Fruit fly (Drosophila melanogaster) whole organism, embryonic: ENCODE measurements around the gene CG32195.

ENCODE experiments used
- Ada2b ChIP-seq: fragments of 200-800 bp; sonication (Bioruptor generic); IDR thresholded peaks from 2 replicates; pipeline ENCODE4 v1.3.6; 2022; ENCODE audit warnings: missing biosample characterization, missing genetic modification characterization
- Aef1 ChIP-seq: fragments of 200-800 bp; sonication (Bioruptor generic); IDR thresholded peaks from 3 replicates; pipeline ENCODE4 v1.3.6; 2022; ENCODE audit warnings: missing biosample characterization, missing genetic modification characterization
- B-H2 ChIP-seq: fragments of 200-800 bp; sonication (Bioruptor generic); optimal IDR thresholded peaks from 2 replicates; lab custom pipeline; 2018; ENCODE audit warnings: missing biosample characterization, mild to moderate bottlenecking, missing genetic modification characterization
- CG10274 ChIP-seq: fragments of 200-800 bp; sonication (Bioruptor generic); optimal IDR thresholded peaks from 3 replicates; lab custom pipeline; 2017; ENCODE audit warnings: missing biosample characterization, mild to moderate bottlenecking, missing genetic modification characterization
- CG11723 ChIP-seq: fragments of 200-800 bp; sonication (Bioruptor generic); optimal IDR thresholded peaks from 2 replicates; lab custom pipeline; 2017; ENCODE audit warnings: missing biosample characterization, mild to moderate bottlenecking, missing genetic modification characterization
- CG12659 ChIP-seq: fragments of 200-800 bp; sonication (Bioruptor generic); optimal IDR thresholded peaks from 3 replicates; lab custom pipeline; 2017; ENCODE audit warnings: mild to moderate bottlenecking, missing biosample characterization, missing genetic modification reagents, missing genetic modification characterization
- CG13123 ChIP-seq: fragments of 200-800 bp; sonication (Bioruptor generic); optimal IDR thresholded peaks from 2 replicates; lab custom pipeline; 2016; ENCODE audit warnings: missing biosample characterization, missing genetic modification characterization
- CG15601 ChIP-seq: fragments of 200-800 bp; sonication (Bioruptor generic); optimal IDR thresholded peaks from 3 replicates; lab custom pipeline; 2019; ENCODE audit warnings: missing biosample characterization, mild to moderate bottlenecking, missing genetic modification characterization, moderate library complexity
- CG2120 ChIP-seq: fragments of 200-800 bp; sonication (Bioruptor generic); optimal IDR thresholded peaks from 3 replicates; lab custom pipeline; 2016; ENCODE audit warnings: missing biosample characterization, missing genetic modification characterization
- CG2129 ChIP-seq: fragments of 200-800 bp; sonication (Bioruptor generic); IDR thresholded peaks from 2 replicates; pipeline ENCODE4 v1.3.6; 2022; ENCODE audit warnings: missing biosample characterization, missing genetic modification characterization; ENCODE audit not compliant: partially characterized antibody
- CG32532 ChIP-seq: fragments of 200-800 bp; sonication (Bioruptor generic); IDR thresholded peaks from 2 replicates; pipeline ENCODE4 v1.3.6; 2022; ENCODE audit warnings: missing biosample characterization, missing genetic modification characterization
- CG33213 ChIP-seq: fragments of 200-800 bp; sonication (Bioruptor generic); optimal IDR thresholded peaks from 3 replicates; lab custom pipeline; 2016; ENCODE audit warnings: missing biosample characterization, missing genetic modification characterization
- CG34224 ChIP-seq: fragments of 200-800 bp; sonication (Bioruptor generic); IDR thresholded peaks from 3 replicates; pipeline ENCODE4 v1.3.6; 2022; ENCODE audit warnings: missing biosample characterization, missing genetic modification characterization; ENCODE audit not compliant: partially characterized antibody
- CG34422 ChIP-seq: fragments of 200-800 bp; sonication (Bioruptor generic); IDR thresholded peaks from 3 replicates; pipeline ENCODE4 v1.3.6; 2022; ENCODE audit warnings: missing biosample characterization, missing genetic modification characterization
- CG7987 ChIP-seq: fragments of 200-800 bp; sonication (Bioruptor generic); optimal IDR thresholded peaks from 2 replicates; lab custom pipeline; 2018; ENCODE audit warnings: missing biosample characterization, mild to moderate bottlenecking, missing genetic modification characterization, moderate library complexity
- CG9215 ChIP-seq: fragments of 200-800 bp; sonication (Bioruptor generic); IDR thresholded peaks from 2 replicates; pipeline ENCODE4 v1.3.6; 2022; ENCODE audit warnings: missing biosample characterization, missing genetic modification characterization
- CG9609 ChIP-seq: fragments of 200-800 bp; sonication (Bioruptor generic); optimal IDR thresholded peaks from 3 replicates; lab custom pipeline; 2016; ENCODE audit warnings: missing biosample characterization, missing genetic modification characterization
- Doc2 ChIP-seq: fragments of 200-800 bp; sonication (Bioruptor generic); IDR thresholded peaks from 2 replicates; pipeline ENCODE4 v1.3.6; 2022; ENCODE audit warnings: missing biosample characterization, missing genetic modification characterization
- Gsc ChIP-seq: fragments of 200-800 bp; sonication (Bioruptor generic); IDR thresholded peaks from 2 replicates; pipeline ENCODE4 v1.3.6; 2022; ENCODE audit warnings: missing biosample characterization, missing genetic modification characterization
- HLHmδ ChIP-seq: fragments of 200-800 bp; sonication (Bioruptor generic); optimal IDR thresholded peaks from 2 replicates; lab custom pipeline; 2018; ENCODE audit warnings: missing biosample characterization, mild to moderate bottlenecking, missing genetic modification characterization, moderate library complexity
- HmgD ChIP-seq: fragments of 200-800 bp; sonication (Bioruptor generic); optimal IDR thresholded peaks from 3 replicates; lab custom pipeline; 2016; ENCODE audit warnings: missing biosample characterization, missing genetic modification characterization
- NfI ChIP-seq: fragments of 200-800 bp; sonication (Bioruptor generic); optimal IDR thresholded peaks from 3 replicates; lab custom pipeline; 2018; ENCODE audit warnings: missing biosample characterization, mild to moderate bottlenecking, missing genetic modification characterization, moderate library complexity
- Ravus ChIP-seq: fragments of 200-800 bp; sonication (Bioruptor generic); IDR thresholded peaks from 2 replicates; pipeline ENCODE4 v1.3.6; 2022; ENCODE audit warnings: missing biosample characterization, missing genetic modification characterization
- Six4 ChIP-seq: fragments of 200-800 bp; sonication (Bioruptor generic); optimal IDR thresholded peaks from 2 replicates; lab custom pipeline; 2016; ENCODE audit warnings: missing biosample characterization, missing genetic modification characterization
- Usf ChIP-seq: fragments of 200-800 bp; sonication (Bioruptor generic); optimal IDR thresholded peaks from 2 replicates; lab custom pipeline; 2017; ENCODE audit warnings: missing genotype, missing biosample characterization, missing genetic modification characterization
- abd-A ChIP-seq: fragments of 200-800 bp; sonication (Bioruptor generic); optimal IDR thresholded peaks from 3 replicates; lab custom pipeline; 2019; ENCODE audit warnings: missing biosample characterization, mild to moderate bottlenecking, missing genetic modification characterization, moderate library complexity
- ac ChIP-seq: fragments of 200-800 bp; sonication (Bioruptor generic); optimal IDR thresholded peaks from 3 replicates; lab custom pipeline; 2017; ENCODE audit warnings: missing biosample characterization, mild to moderate bottlenecking, missing genetic modification characterization
- amos ChIP-seq: fragments of 200-800 bp; sonication (Bioruptor generic); IDR thresholded peaks from 2 replicates; pipeline ENCODE4 v1.3.6; 2022; ENCODE audit warnings: missing biosample characterization, missing genetic modification characterization; ENCODE audit not compliant: partially characterized antibody
- bcd ChIP-seq: fragments of 200-800 bp; sonication (Bioruptor generic); optimal IDR thresholded peaks from 2 replicates; lab custom pipeline; 2017; ENCODE audit warnings: missing biosample characterization, mild to moderate bottlenecking, missing genetic modification characterization
- br ChIP-seq: fragments of >200 bp; optimal IDR thresholded peaks from 2 replicates; lab custom pipeline; 2017
- cad ChIP-seq: fragments of >200 bp; optimal IDR thresholded peaks from 2 replicates; lab custom pipeline; 2017; ENCODE audit warnings: missing biosample characterization, missing genetic modification characterization
- cas ChIP-seq: fragments of 200-800 bp; sonication (Bioruptor generic); IDR thresholded peaks from 2 replicates; pipeline ENCODE4 v1.3.6; 2022; ENCODE audit warnings: missing biosample characterization, missing genetic modification characterization
- emc ChIP-seq: fragments of 200-800 bp; sonication (Bioruptor generic); optimal IDR thresholded peaks from 2 replicates; lab custom pipeline; 2016; ENCODE audit warnings: missing biosample characterization, missing genetic modification characterization
- fd3F ChIP-seq: fragments of 200-800 bp; sonication (Bioruptor generic); optimal IDR thresholded peaks from 2 replicates; lab custom pipeline; 2018; ENCODE audit warnings: missing biosample characterization, mild to moderate bottlenecking, missing genetic modification characterization, moderate library complexity
- fd96Cb ChIP-seq: fragments of 200-800 bp; sonication (Bioruptor generic); optimal IDR thresholded peaks from 2 replicates; lab custom pipeline; 2018; ENCODE audit warnings: missing biosample characterization, mild to moderate bottlenecking, missing genetic modification characterization, moderate library complexity
- gfzf ChIP-seq: fragments of 200-800 bp; sonication (Bioruptor generic); optimal IDR thresholded peaks from 2 replicates; lab custom pipeline; 2016; ENCODE audit warnings: missing biosample characterization, mild to moderate bottlenecking, missing genetic modification characterization, moderate library complexity
- gsb-n ChIP-seq: fragments of 200-800 bp; sonication (Bioruptor generic); optimal IDR thresholded peaks from 3 replicates; lab custom pipeline; 2018; ENCODE audit warnings: missing biosample characterization, mild to moderate bottlenecking, missing genetic modification characterization
- hkb ChIP-seq, 2 experiments: fragments of 200-800 bp in 1 of 2; fragments of >200 bp in 1 of 2; sonication (Bioruptor generic) in 1 of 2; IDR thresholded peaks in 1 of 2; optimal IDR thresholded peaks in 1 of 2; 2 replicates each; pipeline versions ENCODE4 v1.3.6 to Lab custom; 2017 to 2022; ENCODE audit warnings: missing biosample characterization in 1 of 2, missing genetic modification characterization in 1 of 2
- knrl ChIP-seq: fragments of 200-800 bp; sonication (Bioruptor generic); IDR thresholded peaks from 3 replicates; pipeline ENCODE4 v1.3.6; 2022; ENCODE audit warnings: missing biosample characterization, missing genetic modification characterization; ENCODE audit not compliant: partially characterized antibody
- odd ChIP-seq: fragments of 200-800 bp; sonication (Bioruptor generic); optimal IDR thresholded peaks from 2 replicates; lab custom pipeline; 2017; ENCODE audit warnings: missing biosample characterization, mild to moderate bottlenecking, missing genetic modification characterization
- peb ChIP-seq: fragments of 200-800 bp; sonication (Bioruptor generic); IDR thresholded peaks from 2 replicates; pipeline ENCODE4 v1.3.6; 2022; ENCODE audit warnings: missing biosample characterization, missing genetic modification characterization
- pho ChIP-seq: fragments of 200-800 bp; sonication (Bioruptor generic); optimal IDR thresholded peaks from 2 replicates; lab custom pipeline; 2016; ENCODE audit warnings: missing biosample characterization, missing genetic modification characterization
- pnt ChIP-seq: fragments of 200-800 bp; sonication (Bioruptor generic); optimal IDR thresholded peaks from 3 replicates; lab custom pipeline; 2016; ENCODE audit warnings: missing biosample characterization, missing genetic modification characterization
- sna ChIP-seq: fragments of 200-800 bp; sonication (Bioruptor generic); IDR thresholded peaks from 2 replicates; pipeline ENCODE4 v1.3.6; 2022; ENCODE audit warnings: missing biosample characterization, missing genetic modification characterization; ENCODE audit not compliant: partially characterized antibody
- sob ChIP-seq: fragments of 200-800 bp; sonication (Bioruptor generic); IDR thresholded peaks from 2 replicates; pipeline ENCODE4 v1.3.6; 2022; ENCODE audit warnings: missing biosample characterization, missing genetic modification characterization
- sqz ChIP-seq: fragments of 200-800 bp; sonication (Bioruptor generic); optimal IDR thresholded peaks from 3 replicates; lab custom pipeline; 2018; ENCODE audit warnings: missing biosample characterization, mild to moderate bottlenecking, missing genetic modification characterization
- tap ChIP-seq: fragments of 200-800 bp; optimal IDR thresholded peaks from 3 replicates; lab custom pipeline; 2019; ENCODE audit warnings: missing biosample characterization, mild to moderate bottlenecking, missing genetic modification characterization, moderate library complexity
- tna ChIP-seq: fragments of 200-800 bp; sonication (Bioruptor generic); IDR thresholded peaks from 2 replicates; pipeline ENCODE4 v1.3.6; 2022; ENCODE audit warnings: missing biosample characterization, missing genetic modification characterization; ENCODE audit not compliant: partially characterized antibody

CG32195 gene

dm6 chr3L:18114038-18114926 lies 1.5 kb downstream of the CG32195 start (continued):
- TF ChIP-seq CG9215 (GFP tag; lab: Robert Waterston, UW), result no peak
- TF ChIP-seq amos (GFP tag; lab: Robert Waterston, UW), result no peak; the same call in 1 of the 2 replicates
- TF ChIP-seq gfzf (GFP tag; lab: Kevin White, UChicago), result no peak
- no peak for TF ChIP-seq cas (GFP tag; lab: Robert Waterston, UW)
- TF ChIP-seq pho (GFP tag; lab: Kevin White, UChicago), result no peak
- TF ChIP-seq CG15601 (tag; lab: Kevin White, UChicago), result no peak
- TF ChIP-seq ac, result no peak
- peak; percentile 77 for TF ChIP-seq CG32532 (GFP tag; lab: Robert Waterston, UW)
- peak; percentile 35 for TF ChIP-seq gsb-n
- no peak for TF ChIP-seq CG10274 (GFP tag; lab: Kevin White, UChicago)
- TF ChIP-seq Aef1 (GFP tag; lab: Robert Waterston, UW), result no peak
- TF ChIP-seq Ravus (GFP tag; lab: Robert Waterston, UW), result no peak
- peak; percentile 37 for TF ChIP-seq NfI (GFP tag; lab: Kevin White, UChicago)
- TF ChIP-seq Six4 (GFP tag; lab: Kevin White, UChicago), result no peak
- peak; percentile 20 for TF ChIP-seq CG12659
- peak; percentile 20 for TF ChIP-seq CG2120 (GFP tag; lab: Kevin White, UChicago)
- TF ChIP-seq tna (GFP tag; lab: Robert Waterston, UW), result peak; percentile 42; the same call in 1 of the 2 replicates
- no peak for TF ChIP-seq Usf (GFP tag; lab: Kevin White, UChicago)
- no peak for TF ChIP-seq odd
- peak; percentile 22 for TF ChIP-seq fd3F
- peak; percentile 53 for TF ChIP-seq fd96Cb (tag; lab: Kevin White, UChicago)
- TF ChIP-seq knrl, result no peak
- peak; percentile 1 for TF ChIP-seq sqz (GFP tag; lab: Kevin White, UChicago)
- TF ChIP-seq hkb (optimal IDR thresholded peaks at IDR 0.05; lab: Kevin White, UChicago), result no peak
- peak; percentile 53; the same call in 1 of the 2 replicates for TF ChIP-seq hkb (GFP tag; IDR thresholded peaks at IDR 0.05; lab: Robert Waterston, UW)
- TF ChIP-seq pnt (GFP tag; lab: Kevin White, UChicago), result no peak
- no peak for TF ChIP-seq CG9609 (GFP tag; lab: Kevin White, UChicago)
- TF ChIP-seq CG7987 (GFP tag; lab: Kevin White, UChicago), result no peak
- 0 out of 3 replicates have a peak, but pooled peaks have one; percentile 16 for TF ChIP-seq CG34422 (GFP tag; lab: Robert Waterston, UW)
- TF ChIP-seq CG33213 (GFP tag; lab: Kevin White, UChicago), result peak; percentile 7
- no peak for TF ChIP-seq abd-A (tag; lab: Kevin White, UChicago)
- no peak for TF ChIP-seq Gsc (GFP tag; lab: Robert Waterston, UW)
- TF ChIP-seq CG34224 (GFP tag; lab: Robert Waterston, UW), result no peak
- TF ChIP-seq HmgD, result peak; percentile 43
- no peak for TF ChIP-seq HLHmδ (GFP tag; lab: Kevin White, UChicago)
- TF ChIP-seq br (lab: Kevin White, UChicago), result no peak
- TF ChIP-seq CG11723, result no peak
- TF ChIP-seq sna (GFP tag; lab: Robert Waterston, UW), result no peak
- peak; percentile 6 for TF ChIP-seq B-H2 (GFP tag; lab: Kevin White, UChicago)
- no peak for TF ChIP-seq emc (GFP tag; lab: Kevin White, UChicago)
- peak; percentile 61 for TF ChIP-seq tap (tag; lab: Kevin White, UChicago)
- no peak for TF ChIP-seq Doc2 (GFP tag; lab: Robert Waterston, UW)
- TF ChIP-seq CG13123 (GFP tag; lab: Kevin White, UChicago), result no peak
- 0 out of 2 replicates have a peak, but pooled peaks have one; percentile 9 for TF ChIP-seq Ada2b (GFP tag; lab: Robert Waterston, UW)
- no peak for TF ChIP-seq cad (GFP tag; lab: Kevin White, UChicago)
- no peak for TF ChIP-seq CG2129 (GFP tag; lab: Robert Waterston, UW)
- no peak for TF ChIP-seq bcd (GFP tag; lab: Kevin White, UChicago)
- no peak for TF ChIP-seq sob (GFP tag; lab: Robert Waterston, UW)
- TF ChIP-seq peb (GFP tag; lab: Robert Waterston, UW), result no peak
